Fruit fly (Drosophila melanogaster) whole organism, embryonic: ENCODE measurements around the gene CG7650.
A peak's percentile ranks its signal among the peaks of the same experiment; 100 is the strongest.

ENCODE experiments used
- Asciz ChIP-seq: fragments of 200-800 bp; sonication (Bioruptor generic); optimal IDR thresholded peaks from 2 replicates; lab custom pipeline; 2017; ENCODE audit warnings: missing biosample characterization, mild to moderate bottlenecking, missing genetic modification characterization, missing genetic modification reagents
- Atf6 ChIP-seq: fragments of 200-800 bp; sonication (Bioruptor generic); IDR thresholded peaks from 2 replicates; pipeline ENCODE4 v1.3.6; 2022; ENCODE audit warnings: missing biosample characterization, missing genetic modification characterization
- CG10147 ChIP-seq: fragments of 200-800 bp; sonication (Bioruptor generic); optimal IDR thresholded peaks from 2 replicates; lab custom pipeline; 2019; ENCODE audit warnings: missing biosample characterization, mild to moderate bottlenecking, missing genetic modification characterization, moderate library complexity
- CG12219 ChIP-seq: fragments of 200-800 bp; sonication (Bioruptor generic); optimal IDR thresholded peaks from 3 replicates; lab custom pipeline; 2018; ENCODE audit warnings: missing biosample characterization, mild to moderate bottlenecking, missing genetic modification characterization
- CG14860 ChIP-seq: fragments of 200-800 bp; sonication (Bioruptor generic); IDR thresholded peaks from 3 replicates; pipeline ENCODE4 v1.3.6; 2022; ENCODE audit warnings: missing biosample characterization, missing genetic modification characterization; ENCODE audit not compliant: partially characterized antibody
- CG17186 ChIP-seq: fragments of 200-800 bp; sonication (Bioruptor generic); optimal IDR thresholded peaks from 3 replicates; lab custom pipeline; 2017; ENCODE audit warnings: missing biosample characterization, missing genetic modification reagents, missing genetic modification characterization
- CG17568 ChIP-seq: fragments of 200-800 bp; sonication (Bioruptor generic); optimal IDR thresholded peaks from 2 replicates; lab custom pipeline; 2018; ENCODE audit warnings: missing biosample characterization, mild to moderate bottlenecking, missing genetic modification characterization, moderate library complexity
- CG18262 ChIP-seq: fragments of 200-800 bp; optimal IDR thresholded peaks from 3 replicates; lab custom pipeline; 2019; ENCODE audit warnings: missing biosample characterization, mild to moderate bottlenecking, missing genetic modification characterization, moderate library complexity
- CG2712 ChIP-seq: fragments of 200-800 bp; optimal IDR thresholded peaks from 3 replicates; lab custom pipeline; 2019; ENCODE audit warnings: missing biosample characterization, mild to moderate bottlenecking, missing genetic modification characterization, moderate library complexity
- CG34422 ChIP-seq: fragments of 200-800 bp; sonication (Bioruptor generic); IDR thresholded peaks from 3 replicates; pipeline ENCODE4 v1.3.6; 2022; ENCODE audit warnings: missing biosample characterization, missing genetic modification characterization
- CG4328 ChIP-seq: fragments of 200-800 bp; sonication (Bioruptor generic); optimal IDR thresholded peaks from 3 replicates; lab custom pipeline; 2017; ENCODE audit warnings: missing biosample characterization, missing genetic modification reagents, missing genetic modification characterization
- CG43689 ChIP-seq: fragments of 200-800 bp; sonication (Bioruptor generic); IDR thresholded peaks from 2 replicates; pipeline ENCODE4 v1.3.6; 2022; ENCODE audit warnings: missing biosample characterization, missing genetic modification characterization
- CG4854 ChIP-seq: fragments of 200-800 bp; sonication (Bioruptor generic); optimal IDR thresholded peaks from 2 replicates; lab custom pipeline; 2016; ENCODE audit warnings: missing biosample characterization, missing genetic modification characterization, inconsistent platforms
- CG6272 ChIP-seq: fragments of 200-800 bp; sonication (Bioruptor generic); IDR thresholded peaks from 2 replicates; pipeline ENCODE4 v1.3.6; 2022; ENCODE audit warnings: missing biosample characterization, missing genetic modification characterization
- CG6654 ChIP-seq: fragments of 200-800 bp; sonication (Bioruptor generic); optimal IDR thresholded peaks from 2 replicates; lab custom pipeline; 2017; ENCODE audit warnings: missing biosample characterization, mild to moderate bottlenecking, missing genetic modification characterization
- CG6813 ChIP-seq: fragments of 200-800 bp; sonication (Bioruptor generic); optimal IDR thresholded peaks from 2 replicates; lab custom pipeline; 2017; ENCODE audit warnings: missing biosample characterization, missing genetic modification characterization, mild to moderate bottlenecking, moderate library complexity, missing genetic modification reagents
- CG7963 ChIP-seq: fragments of 200-800 bp; sonication (Bioruptor generic); IDR thresholded peaks from 3 replicates; pipeline ENCODE4 v1.3.6; 2022; ENCODE audit warnings: missing biosample characterization, missing genetic modification characterization; ENCODE audit not compliant: partially characterized antibody
- CG8089 ChIP-seq: fragments of 200-800 bp; sonication (Bioruptor generic); optimal IDR thresholded peaks from 3 replicates; lab custom pipeline; 2016; ENCODE audit warnings: missing biosample characterization, missing genetic modification characterization
- CG9932 ChIP-seq: fragments of 200-800 bp; sonication (Bioruptor generic); IDR thresholded peaks from 2 replicates; pipeline ENCODE4 v1.3.6; 2022; ENCODE audit warnings: missing biosample characterization, missing genetic modification characterization
- Dbx ChIP-seq: fragments of 200-800 bp; sonication (Bioruptor generic); IDR thresholded peaks from 3 replicates; pipeline ENCODE4 v1.3.6; 2022; ENCODE audit warnings: missing biosample characterization, missing genetic modification characterization
- Dfd ChIP-seq, 2 experiments: fragments of >200 bp; optimal IDR thresholded peaks; 2 replicates each; lab custom pipeline; 2017; ENCODE audit warnings: missing biosample characterization in 2 of 2, missing genetic modification characterization in 2 of 2
- Ets65A ChIP-seq: fragments of 200-800 bp; sonication (Bioruptor generic); peaks from one replicate; lab custom pipeline; 2016; ENCODE audit warnings: missing biosample characterization, missing genetic modification characterization
- Med ChIP-seq: fragments of 200-800 bp; sonication (Bioruptor generic); peaks from one replicate; lab custom pipeline; 2016; ENCODE audit warnings: missing biosample characterization, missing genetic modification characterization, mild to moderate bottlenecking, inconsistent platforms, moderate library complexity
- Myb ChIP-seq: fragments of 200-800 bp; sonication (Bioruptor generic); optimal IDR thresholded peaks from 2 replicates; lab custom pipeline; 2016; ENCODE audit warnings: missing biosample characterization, missing genetic modification characterization
- Neu2 ChIP-seq: fragments of 200-800 bp; sonication (Bioruptor generic); optimal IDR thresholded peaks from 3 replicates; lab custom pipeline; 2016; ENCODE audit warnings: missing biosample characterization, missing genetic modification characterization, borderline replicate concordance
- PHDP ChIP-seq: fragments of 200-800 bp; sonication (Bioruptor generic); optimal IDR thresholded peaks from 3 replicates; lab custom pipeline; 2018; ENCODE audit warnings: missing biosample characterization, mild to moderate bottlenecking, missing genetic modification characterization, moderate library complexity
- ab ChIP-seq: fragments of 200-800 bp; sonication (Bioruptor generic); optimal IDR thresholded peaks from 2 replicates; lab custom pipeline; 2016; ENCODE audit warnings: missing biosample characterization, missing genetic modification characterization
- bsh ChIP-seq, 2 experiments: fragments of 200-800 bp; sonication (Bioruptor generic); optimal IDR thresholded peaks; 2 replicates each; lab custom pipeline; 2017 to 2018; ENCODE audit warnings: mild to moderate bottlenecking in 2 of 2, missing biosample characterization in 2 of 2, missing genetic modification characterization in 2 of 2, moderate library complexity in 1 of 2
- crc ChIP-seq: fragments of 200-800 bp; sonication (Bioruptor generic); optimal IDR thresholded peaks from 2 replicates; lab custom pipeline; 2016; ENCODE audit warnings: missing biosample characterization, missing genetic modification characterization
- emc ChIP-seq: fragments of 200-800 bp; sonication (Bioruptor generic); optimal IDR thresholded peaks from 2 replicates; lab custom pipeline; 2016; ENCODE audit warnings: missing biosample characterization, missing genetic modification characterization
- gcm2 ChIP-seq: fragments of 200-800 bp; sonication (Bioruptor generic); optimal IDR thresholded peaks from 2 replicates; lab custom pipeline; 2016; ENCODE audit warnings: missing biosample characterization, missing genetic modification characterization
- gsb-n ChIP-seq: fragments of 200-800 bp; sonication (Bioruptor generic); optimal IDR thresholded peaks from 3 replicates; lab custom pipeline; 2018; ENCODE audit warnings: missing biosample characterization, mild to moderate bottlenecking, missing genetic modification characterization
- hth ChIP-seq: fragments of >200 bp; optimal IDR thresholded peaks from 2 replicates; lab custom pipeline; 2017; ENCODE audit warnings: inconsistent platforms
- jing ChIP-seq: fragments of 200-800 bp; sonication (Bioruptor generic); optimal IDR thresholded peaks from 2 replicates; lab custom pipeline; 2018; ENCODE audit warnings: missing biosample characterization, mild to moderate bottlenecking, missing genetic modification characterization
- pan ChIP-seq, 4 experiments: fragments of >200 bp in 3 of 4; fragments of 200-800 bp in 1 of 4; sonication (Bioruptor generic) in 1 of 4; optimal IDR thresholded peaks in 3 of 4; IDR thresholded peaks in 1 of 4; 2 replicates each; pipeline versions ENCODE4 v1.3.6 to Lab custom; 2017 to 2022; ENCODE audit warnings: missing biosample characterization in 2 of 4, missing genetic modification characterization in 2 of 4, mixed read lengths in 1 of 4
- prd ChIP-seq, 3 experiments: fragments of >200 bp in 2 of 3; fragments of 200-800 bp in 1 of 3; sonication (Bioruptor generic) in 1 of 3; optimal IDR thresholded peaks in 2 of 3; IDR thresholded peaks in 1 of 3; 2 replicates in 2 of 3; 3 replicates in 1 of 3; pipeline versions ENCODE4 v1.3.6 to Lab custom; 2017 to 2022; ENCODE audit warnings: missing biosample characterization in 1 of 3, missing genetic modification characterization in 1 of 3
- sd ChIP-seq: fragments of 200-800 bp; sonication (Bioruptor generic); optimal IDR thresholded peaks from 3 replicates; lab custom pipeline; 2018; ENCODE audit warnings: missing biosample characterization, mild to moderate bottlenecking, missing genetic modification characterization, moderate library complexity
- sens ChIP-seq: fragments of 200-800 bp; sonication (Bioruptor generic); peaks from one replicate; lab custom pipeline; 2016; ENCODE audit warnings: missing biosample characterization, missing genetic modification characterization
- slp2 ChIP-seq: fragments of 200-800 bp; sonication (Bioruptor generic); optimal IDR thresholded peaks from 2 replicates; lab custom pipeline; 2016; ENCODE audit warnings: missing biosample characterization, missing genetic modification characterization
- sug ChIP-seq: fragments of 200-800 bp; optimal IDR thresholded peaks from 2 replicates; lab custom pipeline; 2019; ENCODE audit warnings: missing biosample characterization, mild to moderate bottlenecking, missing genetic modification characterization, moderate library complexity
- unpg ChIP-seq: fragments of 200-800 bp; sonication (Bioruptor generic); optimal IDR thresholded peaks from 3 replicates; lab custom pipeline; 2018; ENCODE audit warnings: missing biosample characterization, mild to moderate bottlenecking, missing genetic modification characterization, moderate library complexity
- usp ChIP-seq: fragments of >200 bp; optimal IDR thresholded peaks from 2 replicates; lab custom pipeline; 2017; ENCODE audit warnings: missing biosample characterization, missing genetic modification characterization
- zen ChIP-seq: fragments of 200-800 bp; sonication (Bioruptor generic); optimal IDR thresholded peaks from 3 replicates; lab custom pipeline; 2018; ENCODE audit warnings: missing biosample characterization, mild to moderate bottlenecking, missing genetic modification characterization, moderate library complexity

CG7650 gene

DNA sequence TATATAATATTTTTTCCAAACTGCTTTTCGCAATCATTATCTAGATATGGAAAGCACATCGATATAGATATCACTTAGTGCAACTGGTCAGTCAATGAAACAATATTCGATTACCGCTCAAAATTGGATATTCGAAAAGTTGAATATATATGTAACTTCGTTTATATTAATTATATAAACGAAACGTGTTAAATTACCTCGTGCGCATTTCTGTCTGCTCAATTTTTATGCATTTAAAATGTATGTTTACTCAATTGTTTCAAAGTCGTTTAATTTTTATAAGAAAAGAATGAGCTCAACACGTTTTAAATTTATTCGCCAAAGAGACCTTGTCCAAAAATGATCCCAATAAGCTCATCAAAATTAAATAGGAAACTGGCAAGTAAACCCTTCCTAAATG is 40.4 kb upstream of the CG7650 start, which contains the start of gene CG43084 (continued):
- TF ChIP-seq CG7963 (GFP tag; lab: Robert Waterston, UW) (no peak), crc (no peak), pan (optimal IDR thresholded peaks at IDR 0.05; lab: Kevin White, UChicago) (no peak), pan (GFP tag; optimal IDR thresholded peaks at IDR 0.05 in 1 of 2, IDR thresholded peaks at IDR 0.05 in 1 of 2) (no peak), Atf6 (GFP tag; lab: Robert Waterston, UW) (no peak)
- TF ChIP-seq, all 482 proteins: peak for 0

DNA sequence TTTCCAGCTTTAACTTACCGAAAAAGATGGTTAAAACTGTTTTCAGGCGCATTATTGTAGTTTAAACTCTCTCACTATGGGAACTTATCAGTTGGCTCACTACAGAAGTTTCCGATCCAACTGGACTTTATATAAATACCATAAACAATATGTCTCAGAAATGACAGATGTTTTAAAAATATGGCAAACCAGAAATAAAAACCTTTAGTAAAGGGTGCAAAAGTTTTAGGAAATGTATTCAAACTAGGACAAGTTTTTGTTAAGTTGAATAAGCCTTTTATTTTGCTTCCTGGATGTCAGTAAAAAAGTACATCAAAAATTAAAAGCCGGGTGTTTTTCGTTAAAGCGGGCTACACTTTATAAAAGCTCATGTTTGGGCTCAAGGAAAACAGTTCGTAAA is 39.4 kb upstream of the CG7650 start, which contains the start of the genes Eig71Ea and Eig71Eb:
Eig71Ea (minus strand) TSS at position 101 of the 400 bp plus-strand sequence.
Eig71Eb (plus strand) TSS at position 376 of the 400 bp plus-strand sequence.
- TF ChIP-seq CG4854 (no peak), CG2712 (no peak), ab (GFP tag; lab: Kevin White, UChicago) (no peak), jing (GFP tag; lab: Kevin White, UChicago) (no peak), CG6272 (no peak), CG17186 (GFP tag; lab: Kevin White, UChicago) (no peak), emc (GFP tag; lab: Kevin White, UChicago) (no peak), CG8089 (GFP tag; lab: Kevin White, UChicago) (no peak), CG34422 (no peak), CG14860 (GFP tag; lab: Robert Waterston, UW) (no peak)

DNA sequence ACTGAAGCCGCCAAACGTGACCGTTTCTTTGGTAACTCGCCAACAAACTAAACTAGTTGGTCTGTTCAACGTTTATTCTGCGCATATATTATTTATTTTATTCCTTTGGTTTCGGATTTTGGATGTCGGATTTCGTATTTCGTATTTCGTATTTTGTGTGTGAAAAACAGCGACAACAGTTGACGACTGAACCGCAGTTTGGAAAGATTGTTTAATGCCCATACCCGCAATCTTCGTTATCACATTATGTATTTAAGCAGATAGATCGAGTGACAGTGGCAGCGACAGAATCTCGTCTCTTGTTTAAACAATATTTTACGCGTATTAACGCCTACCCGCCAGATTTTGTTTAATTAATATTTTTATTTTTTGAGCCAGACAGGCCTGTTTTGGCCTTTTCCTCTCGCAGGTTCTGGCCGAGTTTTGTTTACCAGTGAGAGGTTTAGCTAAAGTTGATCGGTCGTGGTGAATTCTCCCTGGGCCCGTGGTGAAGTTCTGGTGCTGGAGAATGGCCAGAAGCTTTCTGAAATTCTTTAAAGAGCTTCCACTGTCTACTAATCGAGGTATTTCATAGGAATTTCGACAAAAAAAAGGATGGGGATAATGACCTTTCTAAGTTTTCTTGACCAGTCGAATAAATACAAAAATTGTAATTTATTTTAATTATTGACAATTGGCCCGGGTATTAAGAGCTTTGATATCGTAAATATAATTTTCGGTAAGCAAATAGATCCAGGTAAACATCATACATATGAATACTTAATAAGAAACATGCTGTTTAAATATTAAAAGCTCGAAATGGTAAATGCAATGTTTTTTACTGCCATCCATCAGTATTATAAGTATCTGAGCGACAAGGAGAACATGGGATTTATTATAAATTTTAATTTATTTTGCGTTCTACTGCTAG is 37.8 kb upstream of the CG7650 start, which contains the start of the genes comm3 and CG43083:
comm3 (minus strand) TSS at position 51 of the 910 bp plus-strand sequence.
CG43083 (plus strand) TSS at position 860 of the 910 bp plus-strand sequence.
- TF ChIP-seq CG9932 = no peak
- TF ChIP-seq Neu2 (GFP tag; lab: Kevin White, UChicago) = no peak
- TF ChIP-seq CG10147 (GFP tag; lab: Kevin White, UChicago) = no peak
- peak; percentile 52 for TF ChIP-seq sens
- TF ChIP-seq Dfd (GFP tag; optimal IDR thresholded peaks at IDR 0.05; lab: Kevin White, UChicago) = no peak
- TF ChIP-seq CG17568 (GFP tag; lab: Kevin White, UChicago) = peak; percentile 15
- peak; percentile 85 for TF ChIP-seq sd
- TF ChIP-seq CG43689 (GFP tag; lab: Robert Waterston, UW) = no peak
- TF ChIP-seq CG6654 (GFP tag; lab: Kevin White, UChicago) = no peak
- TF ChIP-seq gsb-n (tag; lab: Kevin White, UChicago) = no peak
- no peak for TF ChIP-seq CG12219 (GFP tag; lab: Kevin White, UChicago)
- no peak for TF ChIP-seq Dbx (GFP tag; lab: Robert Waterston, UW)
- TF ChIP-seq Asciz (GFP tag; lab: Kevin White, UChicago) = no peak
- no peak for TF ChIP-seq CG4328 (GFP tag; lab: Kevin White, UChicago)
- TF ChIP-seq CG6813 (GFP tag; lab: Kevin White, UChicago) = peak; percentile 31
- TF ChIP-seq pan (optimal IDR thresholded peaks at IDR 0.05; lab: Kevin White, UChicago) = no peak
- TF ChIP-seq pan (GFP tag; optimal IDR thresholded peaks at IDR 0.05 in 1 of 2, IDR thresholded peaks at IDR 0.05 in 1 of 2) = no peak
- TF ChIP-seq usp (GFP tag; lab: Kevin White, UChicago) = no peak
- TF ChIP-seq hth (lab: Kevin White, UChicago) = no peak
- no peak for TF ChIP-seq PHDP

DNA sequence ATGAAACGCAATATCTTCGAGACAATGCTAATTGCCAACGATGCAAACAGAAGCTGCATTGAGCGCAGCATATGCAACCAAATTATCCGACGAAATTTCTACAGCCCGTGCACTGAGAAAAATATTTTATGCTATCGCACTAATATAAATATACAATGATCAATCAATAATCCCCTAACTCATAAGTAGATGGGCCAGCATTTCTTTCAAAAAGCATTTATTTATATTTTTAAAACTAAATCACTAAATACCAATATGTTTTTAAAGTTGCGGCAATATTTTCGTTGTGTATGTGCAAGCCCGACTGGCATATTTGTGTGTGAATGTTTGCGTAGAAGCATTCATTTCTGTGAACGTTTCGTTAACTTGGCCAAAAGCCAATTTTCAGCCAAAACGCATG is 36.0 kb upstream of the CG7650 start:
- TF ChIP-seq sens = peak; percentile 70
- TF ChIP-seq sug = no peak
- TF ChIP-seq unpg (GFP tag; lab: Kevin White, UChicago) = no peak
- peak; percentile 17 for TF ChIP-seq Ets65A
- TF ChIP-seq Myb (GFP tag; lab: Kevin White, UChicago) = no peak
- no peak for TF ChIP-seq gcm2 (GFP tag; lab: Kevin White, UChicago)
- no peak for TF ChIP-seq prd (optimal IDR thresholded peaks at IDR 0.05; lab: Kevin White, UChicago)
- peak; percentile 38; the same call in 1 of the 3 replicates for TF ChIP-seq prd (GFP tag; IDR thresholded peaks at IDR 0.05; lab: Robert Waterston, UW)
- TF ChIP-seq slp2 (GFP tag; lab: Kevin White, UChicago) = no peak
- no peak for TF ChIP-seq CG10147 (GFP tag; lab: Kevin White, UChicago)
- peak; percentile 26 for TF ChIP-seq zen
- peak; percentile 54 for TF ChIP-seq Med (GFP tag; lab: Kevin White, UChicago)
- TF ChIP-seq CG18262 (tag; lab: Kevin White, UChicago) = peak; percentile 10
- peak in 1 of 2 experiments; percentile 29 for TF ChIP-seq bsh (GFP tag; optimal IDR thresholded peaks at IDR 0.05; lab: Kevin White, UChicago)
